Fruit fly (Drosophila melanogaster): ENCODE results near the gene CG43843.

DNA sequence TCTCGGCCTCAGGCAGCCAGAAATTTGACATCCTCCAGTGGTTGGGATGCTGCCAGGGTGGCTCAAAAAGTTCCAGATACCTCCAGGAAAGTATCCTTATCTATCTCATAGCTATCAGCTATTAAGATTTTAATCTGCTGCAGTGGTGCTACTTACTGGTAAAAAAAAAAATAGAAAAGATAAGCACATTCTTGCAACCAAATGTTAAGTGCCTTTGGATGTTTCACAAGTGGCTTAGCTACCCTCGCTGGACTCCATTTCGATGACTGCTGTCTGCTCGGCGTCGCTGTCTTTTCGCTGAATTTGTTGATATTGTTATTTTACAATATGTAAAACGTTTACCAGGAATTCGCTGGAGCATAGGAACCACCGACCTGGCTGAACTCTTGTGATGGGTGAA lies 7.5 kb downstream of the CG43843 start:
- TF ChIP-seq TFAM (GFP tag; optimal IDR thresholded peaks at IDR 0.05) = no peak
- TF ChIP-seq CG10267 (tag; optimal IDR thresholded peaks at IDR 0.05) = no peak
- no peak for TF ChIP-seq CG17385 (GFP tag; optimal IDR thresholded peaks at IDR 0.05)
- no peak for TF ChIP-seq CG14014 (GFP tag; IDR thresholded peaks at IDR 0.05)
- TF ChIP-seq oc (tag; optimal IDR thresholded peaks at IDR 0.05) = no peak
- TF ChIP-seq CG1603 (tag; optimal IDR thresholded peaks at IDR 0.05) = no peak
- no peak for TF ChIP-seq gsb-n (tag; optimal IDR thresholded peaks at IDR 0.05)
